Fruit fly (Drosophila melanogaster) whole organism, wandering third instar larva: ENCODE results near the gene Mulk.
A peak's percentile ranks its signal among the peaks of the same experiment; 100 is the strongest.

Experiments
- Abd-B ChIP-seq: fragments of >200 bp; optimal IDR thresholded peaks from 2 replicates; lab custom pipeline; 2017; ENCODE audit warnings: missing biosample characterization, missing genetic modification characterization
- CG32264 ChIP-seq: fragments of 200-800 bp; sonication (Bioruptor generic); optimal IDR thresholded peaks from 2 replicates; lab custom pipeline; 2016; ENCODE audit warnings: missing biosample characterization, missing genetic modification characterization
- CG9705 ChIP-seq: fragments of 200-800 bp; sonication (Bioruptor generic); optimal IDR thresholded peaks from 2 replicates; lab custom pipeline; 2018; ENCODE audit warnings: missing biosample characterization, mild to moderate bottlenecking, missing genetic modification characterization
- CrebA ChIP-seq: fragments of 200-800 bp; sonication (Bioruptor generic); optimal IDR thresholded peaks from 2 replicates; lab custom pipeline; 2016; ENCODE audit warnings: missing biosample characterization, mild to moderate bottlenecking, missing genetic modification characterization, borderline replicate concordance
- Dfd ChIP-seq: fragments of >200 bp; optimal IDR thresholded peaks from 2 replicates; lab custom pipeline; 2017; ENCODE audit warnings: missing biosample characterization, missing genetic modification characterization
- Dif ChIP-seq: fragments of 200-275, 200-300 bp; sonication (Bioruptor generic); optimal IDR thresholded peaks from 2 replicates; lab custom pipeline; 2018; ENCODE audit warnings: missing biosample characterization, missing genetic modification characterization; ENCODE audit not compliant: partially characterized antibody
- HLH106 ChIP-seq: fragments of 200-800 bp; optimal IDR thresholded peaks from 3 replicates; lab custom pipeline; 2019; ENCODE audit warnings: missing biosample characterization, mild to moderate bottlenecking, missing genetic modification characterization, moderate library complexity
- Hnf4 ChIP-seq: fragments of 200-800 bp; sonication (Bioruptor generic); optimal IDR thresholded peaks from 2 replicates; lab custom pipeline; 2016; ENCODE audit warnings: missing biosample characterization, mild to moderate bottlenecking, missing genetic modification characterization
- Hr78 ChIP-seq: fragments of >200 bp; optimal IDR thresholded peaks from 2 replicates; lab custom pipeline; 2017; ENCODE audit warnings: missing biosample characterization, missing genetic modification characterization
- Myc ChIP-seq: fragments of >200 bp; optimal IDR thresholded peaks from 2 replicates; lab custom pipeline; 2017
- N ChIP-seq: fragments of >200 bp; optimal IDR thresholded peaks from 2 replicates; lab custom pipeline; 2018; ENCODE audit warnings: missing biosample characterization, missing external identifiers, missing genetic modification characterization
- OdsH ChIP-seq: fragments of 200-800 bp; sonication (Bioruptor generic); optimal IDR thresholded peaks from 2 replicates; lab custom pipeline; 2016; ENCODE audit warnings: missing biosample characterization, mild to moderate bottlenecking, missing genetic modification characterization
- Rel ChIP-seq, 2 experiments: fragments of 200-800 bp; sonication (Bioruptor generic) in 1 of 2; optimal IDR thresholded peaks; 2 replicates in 1 of 2; 3 replicates in 1 of 2; lab custom pipeline; 2016 to 2019; ENCODE audit warnings: mild to moderate bottlenecking in 2 of 2, missing biosample characterization in 2 of 2, missing genetic modification characterization in 2 of 2, moderate library complexity in 1 of 2
- Sp1 ChIP-seq: fragments of 200-800 bp; sonication (Bioruptor generic); optimal IDR thresholded peaks from 3 replicates; lab custom pipeline; 2019; ENCODE audit warnings: missing biosample characterization, mild to moderate bottlenecking, missing genetic modification characterization, moderate library complexity
- Vsx2 ChIP-seq: fragments of 200-300, 225-300 bp; sonication (Bioruptor generic); optimal IDR thresholded peaks from 2 replicates; lab custom pipeline; 2018; ENCODE audit warnings: missing biosample characterization, missing genetic modification characterization; ENCODE audit not compliant: partially characterized antibody
- br ChIP-seq: fragments of 200-800 bp; sonication (Bioruptor generic); optimal IDR thresholded peaks from 2 replicates; lab custom pipeline; 2016; ENCODE audit warnings: missing biosample characterization, missing genetic modification characterization
- brk ChIP-seq: fragments of 200-800 bp; sonication (Bioruptor generic); optimal IDR thresholded peaks from 2 replicates; lab custom pipeline; 2016; ENCODE audit warnings: missing biosample characterization, mild to moderate bottlenecking, missing genetic modification characterization
- dl ChIP-seq, 2 experiments: fragments of 175-275, 200-275 bp in 1 of 2; fragments of 200-275 bp in 1 of 2; sonication (Bioruptor generic); optimal IDR thresholded peaks; lab custom pipeline; 2018; ENCODE audit warnings: mild to moderate bottlenecking in 2 of 2, missing biosample characterization in 2 of 2, missing genetic modification characterization in 2 of 2, moderate library complexity in 2 of 2; ENCODE audit not compliant: partially characterized antibody in 2 of 2, insufficient read depth in 1 of 2
- dmrt93B ChIP-seq: fragments of 200-800 bp; sonication (Bioruptor generic); optimal IDR thresholded peaks from 2 replicates; lab custom pipeline; 2018; ENCODE audit warnings: missing biosample characterization, mild to moderate bottlenecking, missing genetic modification characterization
- fru ChIP-seq: fragments of 200-800 bp; sonication (Bioruptor generic); optimal IDR thresholded peaks from 3 replicates; lab custom pipeline; 2016; ENCODE audit warnings: missing biosample characterization, mild to moderate bottlenecking, missing genetic modification characterization
- h ChIP-seq: fragments of 200-800 bp; sonication (Bioruptor generic); optimal IDR thresholded peaks from 3 replicates; lab custom pipeline; 2016; ENCODE audit warnings: missing biosample characterization, mild to moderate bottlenecking, missing genetic modification characterization
- jim ChIP-seq: fragments of 175-275, 200-325 bp; sonication (Bioruptor generic); optimal IDR thresholded peaks from 2 replicates; lab custom pipeline; 2016; ENCODE audit warnings: missing biosample characterization, mild to moderate bottlenecking, missing genetic modification characterization
- lola ChIP-seq: fragments of >200 bp; optimal IDR thresholded peaks from 2 replicates; lab custom pipeline; 2017; ENCODE audit warnings: missing biosample characterization, missing genetic modification characterization
- psq ChIP-seq: fragments of 200-800 bp; sonication (Bioruptor generic); optimal IDR thresholded peaks from 3 replicates; lab custom pipeline; 2017; ENCODE audit warnings: missing biosample characterization, mild to moderate bottlenecking, missing genetic modification characterization, moderate library complexity
- rgr ChIP-seq: fragments of 200-800 bp; sonication (Bioruptor generic); optimal IDR thresholded peaks from 3 replicates; lab custom pipeline; 2016; ENCODE audit warnings: missing biosample characterization, mild to moderate bottlenecking, missing genetic modification characterization
- sv ChIP-seq: fragments of 200-800 bp; sonication (Bioruptor generic); optimal IDR thresholded peaks from 3 replicates; lab custom pipeline; 2016; ENCODE audit warnings: missing biosample characterization, missing genetic modification characterization
- tai ChIP-seq: sonication (Bioruptor generic); optimal IDR thresholded peaks from 2 replicates; lab custom pipeline; 2016; ENCODE audit warnings: missing biosample characterization, missing genetic modification characterization
- usp ChIP-seq: fragments of >200 bp; optimal IDR thresholded peaks from 2 replicates; lab custom pipeline; 2017; ENCODE audit warnings: missing biosample characterization, missing genetic modification characterization
- woc ChIP-seq: sonication (Bioruptor generic); optimal IDR thresholded peaks from 2 replicates; lab custom pipeline; 2016; ENCODE audit warnings: missing biosample characterization, mild to moderate bottlenecking, missing genetic modification characterization

Mulk gene

dm6 chr2L:10232152-10232816 is 37.6 kb upstream of the Mulk start, which contains the start of gene eEF1delta:
TSS of gene eEF1delta (plus strand) at chr2L:10232507.
- TF ChIP-seq br = no peak
- no peak for TF ChIP-seq dmrt93B (GFP tag; lab: Kevin White, UChicago)
- TF ChIP-seq sv (GFP tag; lab: Kevin White, UChicago) = no peak
- TF ChIP-seq Abd-B (GFP tag; lab: Kevin White, UChicago) = no peak
- no peak for TF ChIP-seq tai (GFP tag; lab: Kevin White, UChicago)
- TF ChIP-seq woc (GFP tag; lab: Kevin White, UChicago) = peak; percentile 57
- no peak for TF ChIP-seq N (GFP tag; lab: Kevin White, UChicago)
- no peak for TF ChIP-seq CG9705
- TF ChIP-seq, all 38 proteins: peak for 1

dm6 chr2L:10232827-10233226 is 37.0 kb upstream of the Mulk start:
- TF ChIP-seq Dif (no peak), Hnf4 (GFP tag; lab: Kevin White, UChicago) (no peak), CG32264 (GFP tag; lab: Kevin White, UChicago) (no peak), psq (GFP tag; lab: Kevin White, UChicago) (no peak), woc (GFP tag; lab: Kevin White, UChicago) (no peak), jim (GFP tag; lab: Kevin White, UChicago) (no peak), Rel (GFP tag; optimal IDR thresholded peaks at IDR 0.05; lab: Kevin White, UChicago) (no peak), Rel (tag; optimal IDR thresholded peaks at IDR 0.05; lab: Kevin White, UChicago) (no peak), Myc (lab: Kevin White, UChicago) (no peak), Sp1 (GFP tag; lab: Kevin White, UChicago) (no peak), dl (GFP tag; optimal IDR thresholded peaks at IDR 0.05; lab: Kevin White, UChicago; ENCODE audit: insufficient read depth in 1 of 2, partially characterized antibody in 2 of 2) (no peak), rgr (GFP tag; lab: Kevin White, UChicago) (no peak), CrebA (GFP tag; lab: Kevin White, UChicago) (no peak), Dfd (GFP tag; lab: Kevin White, UChicago) (no peak), CG9705 (no peak)

dm6 chr2L:10237725-10238446 is 32.0 kb upstream of the Mulk start, which contains the start of gene mthl15:
TSS of gene mthl15 (minus strand) at chr2L:10238317.
- TF ChIP-seq usp (GFP tag; lab: Kevin White, UChicago) (no peak), woc (GFP tag; lab: Kevin White, UChicago) (no peak), rgr (GFP tag; lab: Kevin White, UChicago) (no peak), Abd-B (GFP tag; lab: Kevin White, UChicago) (no peak), Vsx2 (GFP tag; lab: Kevin White, UChicago) (no peak), h (GFP tag; lab: Kevin White, UChicago) (no peak), OdsH (no peak), Sp1 (GFP tag; lab: Kevin White, UChicago) (no peak), psq (GFP tag; lab: Kevin White, UChicago) (no peak), Dfd (GFP tag; lab: Kevin White, UChicago) (no peak), Rel (GFP tag; optimal IDR thresholded peaks at IDR 0.05; lab: Kevin White, UChicago) (no peak), Rel (tag; optimal IDR thresholded peaks at IDR 0.05; lab: Kevin White, UChicago) (no peak), fru (GFP tag; lab: Kevin White, UChicago) (no peak), HLH106 (no peak), Dif (no peak), Hr78 (GFP tag; lab: Kevin White, UChicago) (no peak), brk (GFP tag; lab: Kevin White, UChicago) (no peak), CrebA (GFP tag; lab: Kevin White, UChicago) (no peak), Myc (lab: Kevin White, UChicago) (no peak), lola (GFP tag; lab: Kevin White, UChicago) (no peak), jim (GFP tag; lab: Kevin White, UChicago) (no peak)
- TF ChIP-seq, all 38 proteins: peak for 0
